Fruit fly (Drosophila melanogaster): ENCODE measurements around the gene CG14185.

The CG14185 gene

dm6 chr3L:20088755-20089334, 17.0 kb upstream of the CG14185 start, which contains the start of gene sNPF-R (continued):
- TF ChIP-seq CG1832 (GFP tag; optimal IDR thresholded peaks at IDR 0.05) (no peak), mam (GFP tag; optimal IDR thresholded peaks at IDR 0.05) (no peak), CG3281 (GFP tag; optimal IDR thresholded peaks at IDR 0.05) (no peak), CG2678 (tag; optimal IDR thresholded peaks at IDR 0.05) (no peak), Hr51 (GFP tag; optimal IDR thresholded peaks at IDR 0.05) (no peak), her (GFP tag; optimal IDR thresholded peaks at IDR 0.05) (no peak), ato (GFP tag; IDR thresholded peaks at IDR 0.05; ENCODE audit: partially characterized antibody) (no peak), Antp (GFP tag; optimal IDR thresholded peaks at IDR 0.05) (no peak), onecut (GFP tag; IDR thresholded peaks at IDR 0.05) (no peak), CG2889 (GFP tag; IDR thresholded peaks at IDR 0.05) (no peak), CG8478 (optimal IDR thresholded peaks at IDR 0.05) (no peak), CHES-1-like (GFP tag; optimal IDR thresholded peaks at IDR 0.05) (no peak), slbo (GFP tag; IDR thresholded peaks at IDR 0.05) (no peak), Dip3 (GFP tag; optimal IDR thresholded peaks at IDR 0.05) (no peak), CG15479 (GFP tag; optimal IDR thresholded peaks at IDR 0.05) (no peak), CG6272 (GFP tag; IDR thresholded peaks at IDR 0.05) (no peak), Ssrp (tag; optimal IDR thresholded peaks at IDR 0.05) (no peak), prd (optimal IDR thresholded peaks at IDR 0.05) (no peak), prd (GFP tag; IDR thresholded peaks at IDR 0.05) (no peak), chif (GFP tag; optimal IDR thresholded peaks at IDR 0.05) (no peak), CG8924 (tag; optimal IDR thresholded peaks at IDR 0.05) (no peak), lola (GFP tag; optimal IDR thresholded peaks at IDR 0.05) (no peak), CG17829 (tag; optimal IDR thresholded peaks at IDR 0.05) (no peak), scrt (GFP tag; optimal IDR thresholded peaks at IDR 0.05) (peak; percentile 96), CG12219 (GFP tag; optimal IDR thresholded peaks at IDR 0.05) (no peak), CG13287 (GFP tag; IDR thresholded peaks at IDR 0.05; ENCODE audit: partially characterized antibody) (peak; percentile 23; the same call in 1 of the 2 replicates), schlank (tag; optimal IDR thresholded peaks at IDR 0.05) (no peak), CG3407 (GFP tag; optimal IDR thresholded peaks at IDR 0.05) (no peak), Awh (GFP tag; IDR thresholded peaks at IDR 0.05) (no peak), CG18262 (tag; optimal IDR thresholded peaks at IDR 0.05) (no peak), CG12155 (GFP tag; optimal IDR thresholded peaks at IDR 0.05) (no peak), bcd (GFP tag; optimal IDR thresholded peaks at IDR 0.05) (no peak), tin (GFP tag; optimal IDR thresholded peaks at IDR 0.05) (no peak), hkb (optimal IDR thresholded peaks at IDR 0.05) (no peak), hkb (GFP tag; IDR thresholded peaks at IDR 0.05) (0 out of 2 replicates have a peak, but pooled peaks have one; percentile 23), B-H1 (GFP tag; IDR thresholded peaks at IDR 0.05) (no peak), Trl (optimal IDR thresholded peaks at IDR 0.05) (no peak), Trl (GFP tag; optimal IDR thresholded peaks at IDR 0.05) (no peak), sr (GFP tag; IDR thresholded peaks at IDR 0.05) (no peak), vvl (GFP tag; IDR thresholded peaks at IDR 0.05) (no peak), ttk (GFP tag; IDR thresholded peaks at IDR 0.05) (no peak), CG10565 (GFP tag; optimal IDR thresholded peaks at IDR 0.05) (no peak), gem (tag; optimal IDR thresholded peaks at IDR 0.05) (no peak), rib (GFP tag; IDR thresholded peaks at IDR 0.05) (no peak), CG6254 (GFP tag; optimal IDR thresholded peaks at IDR 0.05) (no peak), CG4424 (GFP tag; optimal IDR thresholded peaks at IDR 0.05) (no peak), Oli (tag; optimal IDR thresholded peaks at IDR 0.05) (no peak), Drgx (GFP tag; IDR thresholded peaks at IDR 0.05) (no peak), aop (GFP tag; IDR thresholded peaks at IDR 0.05) (no peak), bbx (GFP tag; IDR thresholded peaks at IDR 0.05; ENCODE audit: partially characterized antibody) (no peak; the same call in 1 of the 2 replicates), dan (GFP tag; IDR thresholded peaks at IDR 0.05) (no peak), ERR (GFP tag; optimal IDR thresholded peaks at IDR 0.05) (no peak)
